Fruit fly (Drosophila melanogaster): ENCODE data around the gene bel.

Gene bel

dm6 chr3R:8670529-8671491 lies 10.2 kb upstream of the bel start, which contains the start of gene p (continued):
- TF ChIP-seq Six4 (GFP tag; optimal IDR thresholded peaks at IDR 0.05) (peak; percentile 24), CG16813 (GFP tag; IDR thresholded peaks at IDR 0.05; ENCODE audit: partially characterized antibody) (no peak), bab2 (GFP tag; optimal IDR thresholded peaks at IDR 0.05) (peak; percentile 22), ro (GFP tag; IDR thresholded peaks at IDR 0.05) (no peak), bowl (GFP tag; IDR thresholded peaks at IDR 0.05) (no peak), Hmr (GFP tag; optimal IDR thresholded peaks at IDR 0.05) (peak; percentile 51), Gsc (GFP tag; IDR thresholded peaks at IDR 0.05) (no peak), CG13296 (GFP tag; optimal IDR thresholded peaks at IDR 0.05) (no peak), ttk (GFP tag; IDR thresholded peaks at IDR 0.05) (peak; percentile 37; the same call in 1 of the 2 replicates), CG3281 (GFP tag; optimal IDR thresholded peaks at IDR 0.05) (peak; percentile 14), CG18262 (tag; optimal IDR thresholded peaks at IDR 0.05) (peak; percentile 41), repo (GFP tag; optimal IDR thresholded peaks at IDR 0.05) (peak; percentile 52), CG3726 (GFP tag; IDR thresholded peaks at IDR 0.05) (no peak), Adf1 (GFP tag; IDR thresholded peaks at IDR 0.05) (no peak), unc-4 (GFP tag; IDR thresholded peaks at IDR 0.05; ENCODE audit: partially characterized antibody) (no peak), Sox102F (GFP tag; optimal IDR thresholded peaks at IDR 0.05) (peak; percentile 41), CG1792 (GFP tag; optimal IDR thresholded peaks at IDR 0.05) (no peak), CG4404 (GFP tag; IDR thresholded peaks at IDR 0.05) (no peak), ci (GFP tag; IDR thresholded peaks at IDR 0.05) (peak; percentile 66; the same call in 1 of the 3 replicates), bigmax (GFP tag; optimal IDR thresholded peaks at IDR 0.05) (no peak), tna (GFP tag; IDR thresholded peaks at IDR 0.05; ENCODE audit: partially characterized antibody) (no peak), gsb-n (tag; optimal IDR thresholded peaks at IDR 0.05) (no peak), CG7745 (tag; optimal IDR thresholded peaks at IDR 0.05) (no peak), Scr (GFP tag; IDR thresholded peaks at IDR 0.05; ENCODE audit: partially characterized antibody) (no peak), zfh2 (GFP tag; optimal IDR thresholded peaks at IDR 0.05) (peak; percentile 40), CG11723 (GFP tag; optimal IDR thresholded peaks at IDR 0.05) (no peak), CG5180 (GFP tag; optimal IDR thresholded peaks at IDR 0.05) (peak; percentile 56), slou (GFP tag; optimal IDR thresholded peaks at IDR 0.05) (no peak), sr (GFP tag; IDR thresholded peaks at IDR 0.05) (no peak), Blimp-1 (GFP tag; optimal IDR thresholded peaks at IDR 0.05) (peak; percentile 34), sens (GFP tag) (peak; percentile 90), CG11696 (GFP tag; IDR thresholded peaks at IDR 0.05) (no peak), vfl (GFP tag; optimal IDR thresholded peaks at IDR 0.05) (no peak), CG18764 (GFP tag; optimal IDR thresholded peaks at IDR 0.05) (peak; percentile 27), Camta (GFP tag; optimal IDR thresholded peaks at IDR 0.05) (no peak), abd-A (tag; optimal IDR thresholded peaks at IDR 0.05) (no peak), CG4854 (GFP tag; optimal IDR thresholded peaks at IDR 0.05) (no peak), scrt (GFP tag; optimal IDR thresholded peaks at IDR 0.05) (no peak), grn (GFP tag; optimal IDR thresholded peaks at IDR 0.05) (peak; percentile 98), lola (GFP tag; optimal IDR thresholded peaks at IDR 0.05) (no peak), vnd (GFP tag; IDR thresholded peaks at IDR 0.05; ENCODE audit: partially characterized antibody) (no peak), Chrac-16 (GFP tag; optimal IDR thresholded peaks at IDR 0.05) (no peak), CG33213 (GFP tag; optimal IDR thresholded peaks at IDR 0.05) (peak; percentile 6), CG12942 (GFP tag; optimal IDR thresholded peaks at IDR 0.05) (peak; percentile 23), CG8924 (tag; optimal IDR thresholded peaks at IDR 0.05) (peak; percentile 21), CG1603 (tag; optimal IDR thresholded peaks at IDR 0.05) (peak; percentile 18), jing (GFP tag; optimal IDR thresholded peaks at IDR 0.05) (no peak), C15 (GFP tag; IDR thresholded peaks at IDR 0.05) (no peak)
